Fruit fly (Drosophila melanogaster) whole organism, wandering third instar larva: ENCODE measurements around the gene CG31817.

Experiments
- CG9705 ChIP-seq: fragments of 200-800 bp; sonication (Bioruptor generic); optimal IDR thresholded peaks from 2 replicates; lab custom pipeline; 2018; ENCODE audit warnings: missing biosample characterization, mild to moderate bottlenecking, missing genetic modification characterization
- Dfd ChIP-seq: fragments of >200 bp; optimal IDR thresholded peaks from 2 replicates; lab custom pipeline; 2017; ENCODE audit warnings: missing biosample characterization, missing genetic modification characterization
- GATAd ChIP-seq: sonication (Bioruptor generic); optimal IDR thresholded peaks from 2 replicates; lab custom pipeline; 2016; ENCODE audit warnings: missing biosample characterization, missing genetic modification characterization
- HLH106 ChIP-seq: fragments of 200-800 bp; optimal IDR thresholded peaks from 3 replicates; lab custom pipeline; 2019; ENCODE audit warnings: missing biosample characterization, mild to moderate bottlenecking, missing genetic modification characterization, moderate library complexity
- Hnf4 ChIP-seq: fragments of 200-800 bp; sonication (Bioruptor generic); optimal IDR thresholded peaks from 2 replicates; lab custom pipeline; 2016; ENCODE audit warnings: missing biosample characterization, mild to moderate bottlenecking, missing genetic modification characterization
- Hr78 ChIP-seq: fragments of >200 bp; optimal IDR thresholded peaks from 2 replicates; lab custom pipeline; 2017; ENCODE audit warnings: missing biosample characterization, missing genetic modification characterization
- Jra ChIP-seq: sonication (Bioruptor generic); optimal IDR thresholded peaks from 2 replicates; lab custom pipeline; 2016; ENCODE audit warnings: missing biosample characterization, missing genetic modification characterization
- Mio ChIP-seq: sonication (Bioruptor generic); optimal IDR thresholded peaks from 2 replicates; lab custom pipeline; 2016; ENCODE audit warnings: missing biosample characterization, missing genetic modification characterization
- Myc ChIP-seq: fragments of >200 bp; optimal IDR thresholded peaks from 2 replicates; lab custom pipeline; 2017
- OdsH ChIP-seq: fragments of 200-800 bp; sonication (Bioruptor generic); optimal IDR thresholded peaks from 2 replicates; lab custom pipeline; 2016; ENCODE audit warnings: missing biosample characterization, mild to moderate bottlenecking, missing genetic modification characterization
- Rel ChIP-seq, 2 experiments: fragments of 200-800 bp; sonication (Bioruptor generic) in 1 of 2; optimal IDR thresholded peaks; 2 replicates in 1 of 2; 3 replicates in 1 of 2; lab custom pipeline; 2016 to 2019; ENCODE audit warnings: mild to moderate bottlenecking in 2 of 2, missing biosample characterization in 2 of 2, missing genetic modification characterization in 2 of 2, moderate library complexity in 1 of 2
- Sp1 ChIP-seq: fragments of 200-800 bp; sonication (Bioruptor generic); optimal IDR thresholded peaks from 3 replicates; lab custom pipeline; 2019; ENCODE audit warnings: missing biosample characterization, mild to moderate bottlenecking, missing genetic modification characterization, moderate library complexity
- Vsx2 ChIP-seq: fragments of 200-300, 225-300 bp; sonication (Bioruptor generic); optimal IDR thresholded peaks from 2 replicates; lab custom pipeline; 2018; ENCODE audit warnings: missing biosample characterization, missing genetic modification characterization; ENCODE audit not compliant: partially characterized antibody
- br ChIP-seq: fragments of 200-800 bp; sonication (Bioruptor generic); optimal IDR thresholded peaks from 2 replicates; lab custom pipeline; 2016; ENCODE audit warnings: missing biosample characterization, missing genetic modification characterization
- brk ChIP-seq: fragments of 200-800 bp; sonication (Bioruptor generic); optimal IDR thresholded peaks from 2 replicates; lab custom pipeline; 2016; ENCODE audit warnings: missing biosample characterization, mild to moderate bottlenecking, missing genetic modification characterization
- dl ChIP-seq, 2 experiments: fragments of 175-275, 200-275 bp in 1 of 2; fragments of 200-275 bp in 1 of 2; sonication (Bioruptor generic); optimal IDR thresholded peaks; lab custom pipeline; 2018; ENCODE audit warnings: mild to moderate bottlenecking in 2 of 2, missing biosample characterization in 2 of 2, missing genetic modification characterization in 2 of 2, moderate library complexity in 2 of 2; ENCODE audit not compliant: partially characterized antibody in 2 of 2, insufficient read depth in 1 of 2
- dmrt93B ChIP-seq: fragments of 200-800 bp; sonication (Bioruptor generic); optimal IDR thresholded peaks from 2 replicates; lab custom pipeline; 2018; ENCODE audit warnings: missing biosample characterization, mild to moderate bottlenecking, missing genetic modification characterization
- dsf ChIP-seq: sonication (Bioruptor generic); optimal IDR thresholded peaks from 2 replicates; lab custom pipeline; 2016; ENCODE audit warnings: missing biosample characterization, missing genetic modification characterization, borderline replicate concordance
- fru ChIP-seq: fragments of 200-800 bp; sonication (Bioruptor generic); optimal IDR thresholded peaks from 3 replicates; lab custom pipeline; 2016; ENCODE audit warnings: missing biosample characterization, mild to moderate bottlenecking, missing genetic modification characterization
- h ChIP-seq: fragments of 200-800 bp; sonication (Bioruptor generic); optimal IDR thresholded peaks from 3 replicates; lab custom pipeline; 2016; ENCODE audit warnings: missing biosample characterization, mild to moderate bottlenecking, missing genetic modification characterization
- jim ChIP-seq: fragments of 175-275, 200-325 bp; sonication (Bioruptor generic); optimal IDR thresholded peaks from 2 replicates; lab custom pipeline; 2016; ENCODE audit warnings: missing biosample characterization, mild to moderate bottlenecking, missing genetic modification characterization
- lola ChIP-seq: fragments of >200 bp; optimal IDR thresholded peaks from 2 replicates; lab custom pipeline; 2017; ENCODE audit warnings: missing biosample characterization, missing genetic modification characterization
- rgr ChIP-seq: fragments of 200-800 bp; sonication (Bioruptor generic); optimal IDR thresholded peaks from 3 replicates; lab custom pipeline; 2016; ENCODE audit warnings: missing biosample characterization, mild to moderate bottlenecking, missing genetic modification characterization
- sage ChIP-seq: fragments of 200-800 bp; sonication (Bioruptor generic); optimal IDR thresholded peaks from 2 replicates; lab custom pipeline; 2016; ENCODE audit warnings: missing biosample characterization, mild to moderate bottlenecking, missing genetic modification characterization
- sv ChIP-seq: fragments of 200-800 bp; sonication (Bioruptor generic); optimal IDR thresholded peaks from 3 replicates; lab custom pipeline; 2016; ENCODE audit warnings: missing biosample characterization, missing genetic modification characterization
- tai ChIP-seq: sonication (Bioruptor generic); optimal IDR thresholded peaks from 2 replicates; lab custom pipeline; 2016; ENCODE audit warnings: missing biosample characterization, missing genetic modification characterization
- usp ChIP-seq: fragments of >200 bp; optimal IDR thresholded peaks from 2 replicates; lab custom pipeline; 2017; ENCODE audit warnings: missing biosample characterization, missing genetic modification characterization

The CG31817 gene

DNA sequence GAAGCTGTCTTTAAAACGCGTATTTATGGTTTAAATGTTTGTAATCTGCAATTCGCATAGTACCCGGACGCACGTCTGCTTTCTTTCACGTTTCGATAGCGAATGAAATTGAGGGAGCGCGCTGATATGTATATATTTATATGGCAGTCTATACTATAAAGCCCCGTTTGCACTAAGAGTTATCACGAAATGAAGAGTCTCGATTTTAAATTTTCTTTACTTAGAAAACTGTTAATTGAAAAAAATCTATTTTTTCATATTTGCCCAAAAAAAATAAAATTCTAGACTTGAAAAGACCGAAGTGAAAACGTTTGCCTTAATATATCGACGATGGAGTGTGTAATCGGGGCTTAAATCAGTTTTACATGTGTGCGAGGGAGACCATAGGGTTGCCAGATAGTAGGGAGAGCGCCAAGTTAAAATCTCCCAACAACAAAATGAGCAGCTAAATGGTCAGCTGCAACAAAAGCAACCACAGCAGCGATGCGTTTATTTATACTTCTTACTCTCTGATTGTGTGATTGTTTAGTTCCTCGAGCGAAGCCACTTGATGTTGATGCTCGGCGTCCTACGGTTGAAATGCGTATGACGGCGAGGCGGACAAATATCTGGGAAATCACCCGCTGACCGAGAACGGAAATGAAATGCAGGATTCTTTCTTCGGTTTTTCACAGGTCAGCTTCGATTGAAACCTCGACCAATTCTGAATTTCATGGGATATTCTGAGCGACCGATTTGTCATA, 12.0 kb downstream of the CG31817 start, which contains the start of gene cact (continued):
- TF ChIP-seq Hr78 (no peak), dmrt93B (GFP tag; lab: Kevin White, UChicago) (peak; percentile 82), dl (GFP tag; optimal IDR thresholded peaks at IDR 0.05; lab: Kevin White, UChicago; ENCODE audit: insufficient read depth in 1 of 2, partially characterized antibody in 2 of 2) (peak in 1 of 2 experiments; percentile 78), Myc (no peak), sage (GFP tag; lab: Kevin White, UChicago) (peak; percentile 92), GATAd (GFP tag; lab: Kevin White, UChicago) (peak; percentile 62), brk (GFP tag; lab: Kevin White, UChicago) (peak; percentile 94), sv (GFP tag; lab: Kevin White, UChicago) (peak; percentile 90), jim (GFP tag; lab: Kevin White, UChicago) (no peak), CG9705 (GFP tag; lab: Kevin White, UChicago) (peak; percentile 69), dsf (GFP tag; lab: Kevin White, UChicago) (peak; percentile 74)

dm6 chr2L:16324833-16325232, 12.9 kb downstream of the CG31817 start:
- TF ChIP-seq Hnf4: peak; percentile 20
- no peak for TF ChIP-seq sv (GFP tag; lab: Kevin White, UChicago)
- TF ChIP-seq Rel (GFP tag; optimal IDR thresholded peaks at IDR 0.05; lab: Kevin White, UChicago): no peak
- TF ChIP-seq Rel (tag; optimal IDR thresholded peaks at IDR 0.05; lab: Kevin White, UChicago): peak; percentile 60
- peak; percentile 28 for TF ChIP-seq rgr (GFP tag; lab: Kevin White, UChicago)
- TF ChIP-seq brk (GFP tag; lab: Kevin White, UChicago): peak; percentile 7
- TF ChIP-seq Sp1 (GFP tag; lab: Kevin White, UChicago): no peak
- no peak for TF ChIP-seq Myc
- TF ChIP-seq sage (GFP tag; lab: Kevin White, UChicago): peak; percentile 74
- TF ChIP-seq jim (GFP tag; lab: Kevin White, UChicago): no peak

- TF ChIP-seq fru (GFP tag; lab: Kevin White, UChicago) (peak; percentile 48), Rel (GFP tag; optimal IDR thresholded peaks at IDR 0.05; lab: Kevin White, UChicago) (no peak), Rel (tag; optimal IDR thresholded peaks at IDR 0.05; lab: Kevin White, UChicago) (no peak), Vsx2 (GFP tag; lab: Kevin White, UChicago) (no peak)
These were observed 14.1 kb downstream of the CG31817 start for dm6 chr2L:16323544-16323943.

- TF ChIP-seq Myc (no peak), Dfd (no peak), dl (GFP tag; optimal IDR thresholded peaks at IDR 0.05; lab: Kevin White, UChicago; ENCODE audit: insufficient read depth in 1 of 2, partially characterized antibody in 2 of 2) (no peak), lola (GFP tag; lab: Kevin White, UChicago) (no peak), h (GFP tag; lab: Kevin White, UChicago) (no peak), OdsH (no peak), HLH106 (tag; lab: Kevin White, UChicago) (no peak), rgr (GFP tag; lab: Kevin White, UChicago) (peak; percentile 36), Sp1 (GFP tag; lab: Kevin White, UChicago) (no peak), sv (GFP tag; lab: Kevin White, UChicago) (no peak), Rel (GFP tag; optimal IDR thresholded peaks at IDR 0.05; lab: Kevin White, UChicago) (no peak), Rel (tag; optimal IDR thresholded peaks at IDR 0.05; lab: Kevin White, UChicago) (peak; percentile 10), Mio (GFP tag; lab: Kevin White, UChicago) (no peak), usp (GFP tag; lab: Kevin White, UChicago) (no peak), br (GFP tag; lab: Kevin White, UChicago) (peak; percentile 17), Jra (GFP tag; lab: Kevin White, UChicago) (no peak), brk (GFP tag; lab: Kevin White, UChicago) (no peak), CG9705 (GFP tag; lab: Kevin White, UChicago) (no peak), Vsx2 (GFP tag; lab: Kevin White, UChicago) (no peak), sage (GFP tag; lab: Kevin White, UChicago) (no peak), tai (GFP tag; lab: Kevin White, UChicago) (peak; percentile 23), fru (GFP tag; lab: Kevin White, UChicago) (no peak)
These were observed 15.6 kb downstream of the CG31817 start for dm6 chr2L:16321872-16322631.
